Fruit fly (Drosophila melanogaster): Measurements from ENCODE around the gene psidin.

Gene psidin

dm6 chr3R:19998418-19998817 lies 23.1 kb upstream of the psidin start (continued):
- peak; percentile 62 for TF ChIP-seq ap (GFP tag; IDR thresholded peaks at IDR 0.05)
- peak; percentile 26 for TF ChIP-seq CG18619 (GFP tag; optimal IDR thresholded peaks at IDR 0.05)

dm6 chr3R:19999474-19999873 lies 22.0 kb upstream of the psidin start:
- TF ChIP-seq CG2712 (tag; optimal IDR thresholded peaks at IDR 0.05): peak; percentile 93
- TF ChIP-seq H2.0 (GFP tag; IDR thresholded peaks at IDR 0.05): peak; percentile 70
- TF ChIP-seq az2 (GFP tag; optimal IDR thresholded peaks at IDR 0.05): peak; percentile 77
- TF ChIP-seq Lpt (GFP tag; optimal IDR thresholded peaks at IDR 0.05): no peak
- no peak for TF ChIP-seq sr (GFP tag; IDR thresholded peaks at IDR 0.05)
- no peak for TF ChIP-seq tna (GFP tag; IDR thresholded peaks at IDR 0.05; ENCODE audit: partially characterized antibody)
- TF ChIP-seq ci (GFP tag; IDR thresholded peaks at IDR 0.05): peak; percentile 76
- TF ChIP-seq CG33213 (GFP tag; optimal IDR thresholded peaks at IDR 0.05): no peak
- TF ChIP-seq GATAe (GFP tag; conservative IDR thresholded peaks at IDR 0.05): no peak
- TF ChIP-seq CG10267 (tag; optimal IDR thresholded peaks at IDR 0.05): peak; percentile 83
- TF ChIP-seq hbn (GFP tag; IDR thresholded peaks at IDR 0.05; ENCODE audit: partially characterized antibody): no peak
- no peak for TF ChIP-seq Antp (GFP tag; optimal IDR thresholded peaks at IDR 0.05)
- peak; percentile 75 for TF ChIP-seq Ada2b (GFP tag; IDR thresholded peaks at IDR 0.05)
- TF ChIP-seq odd (GFP tag; optimal IDR thresholded peaks at IDR 0.05): peak; percentile 57
- peak; percentile 81 for TF ChIP-seq ap (GFP tag; IDR thresholded peaks at IDR 0.05)
- no peak for TF ChIP-seq hth (optimal IDR thresholded peaks at IDR 0.05)
- peak; percentile 66 for TF ChIP-seq CG12155 (GFP tag; optimal IDR thresholded peaks at IDR 0.05)
- no peak for TF ChIP-seq Hr39 (optimal IDR thresholded peaks at IDR 0.05)
- no peak for TF ChIP-seq Ets65A (GFP tag)
- TF ChIP-seq h (optimal IDR thresholded peaks at IDR 0.05): no peak
- peak; percentile 10 for TF ChIP-seq Usf (GFP tag; optimal IDR thresholded peaks at IDR 0.05)
- TF ChIP-seq CG9727 (GFP tag; optimal IDR thresholded peaks at IDR 0.05): peak; percentile 83
- TF ChIP-seq sd (tag; optimal IDR thresholded peaks at IDR 0.05): peak; percentile 50
- no peak for TF ChIP-seq pita (GFP tag; optimal IDR thresholded peaks at IDR 0.05)
- TF ChIP-seq CG32532 (GFP tag; IDR thresholded peaks at IDR 0.05): peak; percentile 85
- no peak for TF ChIP-seq HLH4C (GFP tag; IDR thresholded peaks at IDR 0.05; ENCODE audit: partially characterized antibody)
- TF ChIP-seq CoRest (tag; optimal IDR thresholded peaks at IDR 0.05): peak; percentile 89
- TF ChIP-seq gem (tag; optimal IDR thresholded peaks at IDR 0.05): peak; percentile 92
- TF ChIP-seq Ets97D (GFP tag; optimal IDR thresholded peaks at IDR 0.05): no peak
- peak; percentile 44 for TF ChIP-seq BtbVII (GFP tag; optimal IDR thresholded peaks at IDR 0.05)
- TF ChIP-seq CG17361 (GFP tag; IDR thresholded peaks at IDR 0.05): peak; percentile 82
- peak; percentile 67 for TF ChIP-seq CG3407 (GFP tag; optimal IDR thresholded peaks at IDR 0.05)
- peak; percentile 70 for TF ChIP-seq Abd-B (GFP tag; optimal IDR thresholded peaks at IDR 0.05)
- peak; percentile 69 for TF ChIP-seq CG16815 (GFP tag; optimal IDR thresholded peaks at IDR 0.05)
- peak; percentile 39; the same call in 1 of the 2 replicates for TF ChIP-seq wor (GFP tag; IDR thresholded peaks at IDR 0.05)
- TF ChIP-seq CG10209 (GFP tag; optimal IDR thresholded peaks at IDR 0.05): peak; percentile 73
- peak; percentile 76 for TF ChIP-seq CG32767 (GFP tag; IDR thresholded peaks at IDR 0.05)
- no peak for TF ChIP-seq tx (GFP tag; optimal IDR thresholded peaks at IDR 0.05)
- TF ChIP-seq Dp (GFP tag; optimal IDR thresholded peaks at IDR 0.05): no peak
- peak; percentile 76 for TF ChIP-seq CG10147 (GFP tag; optimal IDR thresholded peaks at IDR 0.05)
- TF ChIP-seq CG17328 (GFP tag; IDR thresholded peaks at IDR 0.05): peak; percentile 89
- peak; percentile 12 for TF ChIP-seq CG31388 (GFP tag; optimal IDR thresholded peaks at IDR 0.05)
- TF ChIP-seq Elba2 (GFP tag; optimal IDR thresholded peaks at IDR 0.05): no peak
- TF ChIP-seq CG7556 (GFP tag; optimal IDR thresholded peaks at IDR 0.05): peak; percentile 77
- TF ChIP-seq Bdp1 (GFP tag; optimal IDR thresholded peaks at IDR 0.05): no peak
- TF ChIP-seq CHES-1-like (GFP tag; optimal IDR thresholded peaks at IDR 0.05): no peak
- TF ChIP-seq Bgb (GFP tag; IDR thresholded peaks at IDR 0.05; ENCODE audit: partially characterized antibody): no peak
- peak; percentile 38 for TF ChIP-seq CG6765 (GFP tag; optimal IDR thresholded peaks at IDR 0.05)
- TF ChIP-seq CG14050 (GFP tag; IDR thresholded peaks at IDR 0.05): peak; percentile 62; the same call in 2 of the 3 replicates
- peak; percentile 80 for TF ChIP-seq CG12659 (GFP tag; optimal IDR thresholded peaks at IDR 0.05)

Measured in whole organism, embryonic.